Worm (Caenorhabditis elegans): Measurements from ENCODE around the gene C13F10.7.

The C13F10.7 gene

ce11 chrV:7218988-7219387, 4.1 kb downstream of the C13F10.7 start, which contains the start of gene C13F10.5:
TSS of gene C13F10.5 (minus strand) at chrV:7219088.
- no peak for TF ChIP-seq elt-4 (tag; optimal IDR thresholded peaks at IDR 0.05)

- TF ChIP-seq ceh-6 (GFP tag; optimal IDR thresholded peaks at IDR 0.05) = no peak
- no peak for TF ChIP-seq hlh-6 (tag; optimal IDR thresholded peaks at IDR 0.05)
- no peak for TF ChIP-seq dve-1 (tag; optimal IDR thresholded peaks at IDR 0.05)
- TF ChIP-seq ceh-18 (tag; optimal IDR thresholded peaks at IDR 0.05) = peak; percentile 4
- no peak for TF ChIP-seq nhr-232 (tag; optimal IDR thresholded peaks at IDR 0.05)
- no peak for TF ChIP-seq ref-2 (tag; optimal IDR thresholded peaks at IDR 0.05)
- peak; percentile 5 for TF ChIP-seq ceh-31 (tag; optimal IDR thresholded peaks at IDR 0.05)
- TF ChIP-seq ceh-34 (tag; optimal IDR thresholded peaks at IDR 0.05) = no peak
- TF ChIP-seq tbx-2 (tag; optimal IDR thresholded peaks at IDR 0.05) = no peak
- no peak for TF ChIP-seq gmeb-2 (tag; optimal IDR thresholded peaks at IDR 0.05)
- TF ChIP-seq lin-11 (tag; optimal IDR thresholded peaks at IDR 0.05) = no peak
- no peak for TF ChIP-seq ttx-3 (tag; optimal IDR thresholded peaks at IDR 0.05)
- no peak for TF ChIP-seq K09A11.1 (tag; optimal IDR thresholded peaks at IDR 0.05; ENCODE audit: insufficient read depth)
- no peak for TF ChIP-seq fax-1 (tag; optimal IDR thresholded peaks at IDR 0.05)
- no peak for TF ChIP-seq ahr-1 (tag; optimal IDR thresholded peaks at IDR 0.05)
- peak; percentile 23 for TF ChIP-seq unc-42 (tag; optimal IDR thresholded peaks at IDR 0.05)
- no peak for TF ChIP-seq ceh-19 (GFP tag; optimal IDR thresholded peaks at IDR 0.05)
- TF ChIP-seq ztf-16 (tag; optimal IDR thresholded peaks at IDR 0.05) = no peak
These were observed 7.0 kb downstream of the C13F10.7 start for ce11 chrV:7216016-7216415.

ce11 chrV:7214802-7215201, 8.2 kb downstream of the C13F10.7 start, which contains the start of gene soap-1:
TSS of gene soap-1 (minus strand) at chrV:7214902.
- TF ChIP-seq pag-3 (tag; optimal IDR thresholded peaks at IDR 0.05; ENCODE audit: borderline replicate concordance) (no peak), ets-4 (tag; optimal IDR thresholded peaks at IDR 0.05) (no peak), ceh-2 (tag; optimal IDR thresholded peaks at IDR 0.05) (no peak), zip-5 (tag; optimal IDR thresholded peaks at IDR 0.05) (no peak), ceh-9 (tag; optimal IDR thresholded peaks at IDR 0.05) (no peak), nhr-232 (tag; optimal IDR thresholded peaks at IDR 0.05) (no peak), unc-3 (GFP tag; conservative IDR thresholded peaks at IDR 0.05) (no peak), unc-3 (tag; optimal IDR thresholded peaks at IDR 0.05) (no peak), pqm-1 (tag; optimal IDR thresholded peaks at IDR 0.05) (no peak), K09A11.1 (tag; optimal IDR thresholded peaks at IDR 0.05; ENCODE audit: insufficient read depth) (no peak), nhr-11 (tag; optimal IDR thresholded peaks at IDR 0.05) (no peak), dmd-4 (tag; optimal IDR thresholded peaks at IDR 0.05; ENCODE audit: borderline replicate concordance) (no peak), ama-1 (optimal IDR thresholded peaks at IDR 0.05) (no peak), ceh-48 (tag; optimal IDR thresholded peaks at IDR 0.05) (no peak), odd-2 (tag; optimal IDR thresholded peaks at IDR 0.05) (no peak), hlh-13 (GFP tag; optimal IDR thresholded peaks at IDR 0.05) (no peak), ceh-24 (tag; optimal IDR thresholded peaks at IDR 0.05) (no peak)

ce11 chrV:7209001-7209400, 14.1 kb downstream of the C13F10.7 start:
- TF ChIP-seq pax-1 (tag; optimal IDR thresholded peaks at IDR 0.05) (no peak), eyg-1 (tag; optimal IDR thresholded peaks at IDR 0.05) (no peak), ref-2 (tag; optimal IDR thresholded peaks at IDR 0.05) (no peak), C08G9.2 (tag; optimal IDR thresholded peaks at IDR 0.05) (no peak), fkh-6 (tag; optimal IDR thresholded peaks at IDR 0.05) (no peak), ceh-24 (tag; optimal IDR thresholded peaks at IDR 0.05) (no peak), pha-4 (tag; optimal IDR thresholded peaks at IDR 0.05) (no peak), ceh-18 (tag; optimal IDR thresholded peaks at IDR 0.05) (no peak), ceh-22 (tag; optimal IDR thresholded peaks at IDR 0.05) (no peak), pag-3 (tag; optimal IDR thresholded peaks at IDR 0.05; ENCODE audit: borderline replicate concordance) (no peak), unc-86 (tag; optimal IDR thresholded peaks at IDR 0.05) (no peak), nhr-232 (tag; optimal IDR thresholded peaks at IDR 0.05) (no peak), C38D4.7 (GFP tag; optimal IDR thresholded peaks at IDR 0.05) (no peak), dmd-4 (tag; optimal IDR thresholded peaks at IDR 0.05; ENCODE audit: borderline replicate concordance) (no peak), unc-3 (GFP tag; conservative IDR thresholded peaks at IDR 0.05) (no peak), unc-3 (tag; optimal IDR thresholded peaks at IDR 0.05) (no peak), npax-4 (tag; optimal IDR thresholded peaks at IDR 0.05) (no peak), rnt-1 (tag; optimal IDR thresholded peaks at IDR 0.05) (no peak), hlh-6 (tag; optimal IDR thresholded peaks at IDR 0.05) (no peak), hlh-13 (GFP tag; optimal IDR thresholded peaks at IDR 0.05) (no peak), ceh-48 (tag; optimal IDR thresholded peaks at IDR 0.05) (no peak)

All from whole organism, late embryonic.